Fruit fly (Drosophila melanogaster): ENCODE data around the gene CG13841.

CG13841 gene

dm6 chr3R:22720808-22721306 is 46.6 kb downstream of the CG13841 start, which contains the start of gene wge (continued):
- no peak for TF ChIP-seq CG4707 (GFP tag; optimal IDR thresholded peaks at IDR 0.05)
- TF ChIP-seq al (GFP tag; IDR thresholded peaks at IDR 0.05), result no peak
- TF ChIP-seq HLH54F (GFP tag; optimal IDR thresholded peaks at IDR 0.05), result no peak
- no peak for TF ChIP-seq CG31365 (tag; optimal IDR thresholded peaks at IDR 0.05)
- no peak for TF ChIP-seq CG32532 (GFP tag; IDR thresholded peaks at IDR 0.05)
- peak; percentile 30 for TF ChIP-seq CG12659 (GFP tag; optimal IDR thresholded peaks at IDR 0.05)
- peak in 1 of 2 experiments; percentile 94 for TF ChIP-seq bsh (GFP tag; optimal IDR thresholded peaks at IDR 0.05)
- TF ChIP-seq cg (GFP tag; optimal IDR thresholded peaks at IDR 0.05), result peak; percentile 57
- no peak for TF ChIP-seq fd3F (GFP tag; optimal IDR thresholded peaks at IDR 0.05)
- TF ChIP-seq unc-4 (GFP tag; IDR thresholded peaks at IDR 0.05; ENCODE audit: partially characterized antibody), result peak; percentile 69
- TF ChIP-seq CG2889 (GFP tag; IDR thresholded peaks at IDR 0.05), result no peak
- TF ChIP-seq Aef1 (GFP tag; IDR thresholded peaks at IDR 0.05), result no peak
- no peak for TF ChIP-seq sens-2 (GFP tag; IDR thresholded peaks at IDR 0.05)
- TF ChIP-seq CG2129 (GFP tag; IDR thresholded peaks at IDR 0.05; ENCODE audit: partially characterized antibody), result peak; percentile 36; the same call in 1 of the 2 replicates
- TF ChIP-seq bowl (GFP tag; IDR thresholded peaks at IDR 0.05), result no peak
- TF ChIP-seq CG4730 (GFP tag; IDR thresholded peaks at IDR 0.05), result no peak
- no peak for TF ChIP-seq Doc2 (GFP tag; IDR thresholded peaks at IDR 0.05)
- TF ChIP-seq CTCF (GFP tag; optimal IDR thresholded peaks at IDR 0.05), result peak; percentile 55
- TF ChIP-seq danr (GFP tag; IDR thresholded peaks at IDR 0.05), result no peak
- TF ChIP-seq gcm2 (GFP tag; optimal IDR thresholded peaks at IDR 0.05), result no peak
- TF ChIP-seq tll (GFP tag; optimal IDR thresholded peaks at IDR 0.05), result no peak
- TF ChIP-seq Hsf (GFP tag; optimal IDR thresholded peaks at IDR 0.05), result no peak
- no peak for TF ChIP-seq CG7839 (tag; optimal IDR thresholded peaks at IDR 0.05)
- TF ChIP-seq sqz (GFP tag; optimal IDR thresholded peaks at IDR 0.05), result peak; percentile 89
- TF ChIP-seq CG6765 (GFP tag; optimal IDR thresholded peaks at IDR 0.05), result no peak
- TF ChIP-seq chinmo (GFP tag; IDR thresholded peaks at IDR 0.05; ENCODE audit: partially characterized antibody), result peak; percentile 71; the same call in 1 of the 4 replicates
- TF ChIP-seq trh (GFP tag; optimal IDR thresholded peaks at IDR 0.05), result no peak
- peak; percentile 62 for TF ChIP-seq YL-1 (GFP tag; optimal IDR thresholded peaks at IDR 0.05)
- TF ChIP-seq nom (GFP tag; optimal IDR thresholded peaks at IDR 0.05), result peak; percentile 95
- TF ChIP-seq CG10267 (tag; optimal IDR thresholded peaks at IDR 0.05), result peak; percentile 30
- peak; percentile 71 for TF ChIP-seq CG34224 (GFP tag; IDR thresholded peaks at IDR 0.05; ENCODE audit: partially characterized antibody)
- TF ChIP-seq Gug (GFP tag; IDR thresholded peaks at IDR 0.05), result no peak
- TF ChIP-seq E2f2 (GFP tag; IDR thresholded peaks at IDR 0.05), result peak; percentile 96
- peak; percentile 58; the same call in 1 of the 2 replicates for TF ChIP-seq tna (GFP tag; IDR thresholded peaks at IDR 0.05; ENCODE audit: partially characterized antibody)
- TF ChIP-seq CG10565 (GFP tag; optimal IDR thresholded peaks at IDR 0.05), result no peak
- TF ChIP-seq CG4328 (GFP tag; optimal IDR thresholded peaks at IDR 0.05), result no peak
- peak; percentile 60 for TF ChIP-seq CG32772 (GFP tag; IDR thresholded peaks at IDR 0.05)
- peak; percentile 20 for TF ChIP-seq Sin3A (optimal IDR thresholded peaks at IDR 0.05)
- no peak for TF ChIP-seq CG13123 (GFP tag; optimal IDR thresholded peaks at IDR 0.05)
- TF ChIP-seq CG2678 (tag; optimal IDR thresholded peaks at IDR 0.05), result peak; percentile 1
- no peak for TF ChIP-seq Ada2b (GFP tag; IDR thresholded peaks at IDR 0.05)
- TF ChIP-seq CG9215 (GFP tag; IDR thresholded peaks at IDR 0.05), result no peak
- TF ChIP-seq CG16813 (GFP tag; IDR thresholded peaks at IDR 0.05; ENCODE audit: partially characterized antibody), result peak; percentile 66
- TF ChIP-seq Lim3 (GFP tag; IDR thresholded peaks at IDR 0.05), result no peak
- TF ChIP-seq otp (GFP tag; IDR thresholded peaks at IDR 0.05), result no peak
- peak; percentile 22 for TF ChIP-seq HmgZ (tag; optimal IDR thresholded peaks at IDR 0.05)
- no peak for TF ChIP-seq schlank (tag; optimal IDR thresholded peaks at IDR 0.05)
- TF ChIP-seq pzg (GFP tag; optimal IDR thresholded peaks at IDR 0.05), result peak; percentile 70
- peak; percentile 74 for TF ChIP-seq MESR4 (GFP tag; optimal IDR thresholded peaks at IDR 0.05)
- TF ChIP-seq CG17385 (GFP tag; optimal IDR thresholded peaks at IDR 0.05), result peak; percentile 56
- TF ChIP-seq CG14710 (tag; optimal IDR thresholded peaks at IDR 0.05), result peak; percentile 50
